Fruit fly (Drosophila melanogaster): ENCODE measurements around the gene Dref.

The Dref gene

dm6 chr2L:9986402-9987350, 19.6 kb upstream of the Dref start (continued):
- TF ChIP-seq Spps (tag; optimal IDR thresholded peaks at IDR 0.05) (peak; percentile 50), CG17912 (GFP tag; optimal IDR thresholded peaks at IDR 0.05) (no peak), ci (GFP tag; IDR thresholded peaks at IDR 0.05) (peak; percentile 79), Doc3 (GFP tag; IDR thresholded peaks at IDR 0.05; ENCODE audit: partially characterized antibody) (no peak), stc (GFP tag; IDR thresholded peaks at IDR 0.05) (peak; percentile 73), CG12391 (tag; optimal IDR thresholded peaks at IDR 0.05) (peak; percentile 48), phol (tag; optimal IDR thresholded peaks at IDR 0.05) (peak; percentile 67), CG14667 (GFP tag; IDR thresholded peaks at IDR 0.05) (peak; percentile 65), lola (GFP tag; optimal IDR thresholded peaks at IDR 0.05) (no peak), CG7357 (GFP tag; IDR thresholded peaks at IDR 0.05) (peak; percentile 16; the same call in 1 of the 3 replicates), CG14014 (GFP tag; IDR thresholded peaks at IDR 0.05) (no peak), CG34422 (GFP tag; IDR thresholded peaks at IDR 0.05) (peak; percentile 59; the same call in 2 of the 3 replicates), CHES-1-like (GFP tag; optimal IDR thresholded peaks at IDR 0.05) (no peak), CG7963 (GFP tag; IDR thresholded peaks at IDR 0.05; ENCODE audit: partially characterized antibody) (no peak), CG1792 (GFP tag; optimal IDR thresholded peaks at IDR 0.05) (no peak), fd3F (GFP tag; optimal IDR thresholded peaks at IDR 0.05) (no peak), Antp (GFP tag; optimal IDR thresholded peaks at IDR 0.05) (peak; percentile 43), CG11723 (GFP tag; optimal IDR thresholded peaks at IDR 0.05) (no peak), CG12236 (GFP tag; optimal IDR thresholded peaks at IDR 0.05) (no peak), mirr (GFP tag; optimal IDR thresholded peaks at IDR 0.05) (no peak), CG17359 (tag; optimal IDR thresholded peaks at IDR 0.05) (peak; percentile 72), yki (optimal IDR thresholded peaks at IDR 0.05) (no peak), tx (GFP tag; optimal IDR thresholded peaks at IDR 0.05) (no peak), br (optimal IDR thresholded peaks at IDR 0.05) (no peak), ind (GFP tag; optimal IDR thresholded peaks at IDR 0.05) (peak; percentile 57), gt (GFP tag; IDR thresholded peaks at IDR 0.05) (no peak; the same call in 1 of the 2 replicates), ac (GFP tag; optimal IDR thresholded peaks at IDR 0.05) (no peak), CG16813 (GFP tag; IDR thresholded peaks at IDR 0.05; ENCODE audit: partially characterized antibody) (no peak), ATbp (GFP tag; optimal IDR thresholded peaks at IDR 0.05) (peak; percentile 61), Taf1 (GFP tag; IDR thresholded peaks at IDR 0.05) (no peak), CG4617 (GFP tag; optimal IDR thresholded peaks at IDR 0.05; ENCODE audit: borderline replicate concordance) (no peak), ems (GFP tag; optimal IDR thresholded peaks at IDR 0.05) (no peak), HHEX (GFP tag; optimal IDR thresholded peaks at IDR 0.05) (peak; percentile 13), sd (tag; optimal IDR thresholded peaks at IDR 0.05) (no peak), fd64A (GFP tag; optimal IDR thresholded peaks at IDR 0.05) (peak; percentile 39), Dad (GFP tag; optimal IDR thresholded peaks at IDR 0.05) (no peak), Dek (tag; optimal IDR thresholded peaks at IDR 0.05) (no peak), ap (GFP tag; IDR thresholded peaks at IDR 0.05) (peak; percentile 33; the same call in 1 of the 2 replicates), Med (GFP tag) (peak; percentile 92), Dfd (GFP tag; optimal IDR thresholded peaks at IDR 0.05) (no peak), Hsf (GFP tag; optimal IDR thresholded peaks at IDR 0.05) (peak; percentile 4), CG17186 (GFP tag; optimal IDR thresholded peaks at IDR 0.05) (no peak), CG10274 (GFP tag; optimal IDR thresholded peaks at IDR 0.05) (no peak), CG7928 (GFP tag; optimal IDR thresholded peaks at IDR 0.05) (no peak), gcm2 (GFP tag; optimal IDR thresholded peaks at IDR 0.05) (no peak), CG7839 (tag; optimal IDR thresholded peaks at IDR 0.05) (peak; percentile 59), CG1647 (GFP tag; optimal IDR thresholded peaks at IDR 0.05) (no peak), ro (GFP tag; IDR thresholded peaks at IDR 0.05) (no peak), Fer2 (tag; optimal IDR thresholded peaks at IDR 0.05) (no peak)

All from whole organism, embryonic.